Fruit fly (Drosophila melanogaster) S2 (cell line): ENCODE measurements around the gene Gclm.

Source experiments
- CG8478 ChIP-seq: fragments of >200 bp; optimal IDR thresholded peaks from 2 replicates; lab custom pipeline; 2018
- CTCF ChIP-seq, 2 experiments: fragments of >200 bp; optimal IDR thresholded peaks; 2 replicates each; lab custom pipeline; 2018

dm6 chr3R:22668622-22669021 lies 17.7 kb downstream of the Gclm start:
- TF ChIP-seq CG8478 (lab: Kevin White, UChicago) (no peak), CTCF (optimal IDR thresholded peaks at IDR 0.05; lab: Kevin White, UChicago) (no peak)
